Worm (Caenorhabditis elegans): Measurements from ENCODE around the gene F58F12.4.

F58F12.4 gene

ce11 chrII:6346551-6347079, 40.0 kb upstream of the F58F12.4 start (continued):
- TF ChIP-seq elt-3 (tag; optimal IDR thresholded peaks at IDR 0.05) (no peak), snpc-4 (tag; optimal IDR thresholded peaks at IDR 0.05) (no peak), unc-39 (tag; optimal IDR thresholded peaks at IDR 0.05) (no peak), ZK546.5 (tag; optimal IDR thresholded peaks at IDR 0.05) (no peak), ztf-11 (tag; optimal IDR thresholded peaks at IDR 0.05) (no peak), nhr-21 (tag; optimal IDR thresholded peaks at IDR 0.05) (peak; percentile 90), nhr-6 (tag; optimal IDR thresholded peaks at IDR 0.05) (peak; percentile 86), nhr-12 (tag; optimal IDR thresholded peaks at IDR 0.05) (no peak), lin-39 (tag; optimal IDR thresholded peaks at IDR 0.05) (no peak), unc-62 (GFP tag; optimal IDR thresholded peaks at IDR 0.05) (no peak), crh-2 (tag; optimal IDR thresholded peaks at IDR 0.05) (peak; percentile 79), sem-4 (tag; optimal IDR thresholded peaks at IDR 0.05) (no peak), aly-2 (tag; optimal IDR thresholded peaks at IDR 0.05) (no peak), zag-1 (tag; optimal IDR thresholded peaks at IDR 0.05) (no peak), dmd-4 (tag; optimal IDR thresholded peaks at IDR 0.05) (no peak), sma-3 (GFP tag; optimal IDR thresholded peaks at IDR 0.05) (peak; percentile 79), nhr-25 (tag; optimal IDR thresholded peaks at IDR 0.05) (peak; percentile 81), lsy-2 (tag; optimal IDR thresholded peaks at IDR 0.05) (peak; percentile 37 to 83), fos-1 (tag; optimal IDR thresholded peaks at IDR 0.05) (peak; percentile 14)

- peak; percentile 15 for TF ChIP-seq lin-13 (GFP tag; optimal IDR thresholded peaks at IDR 0.05)
- no peak for TF ChIP-seq nhr-237 (tag; optimal IDR thresholded peaks at IDR 0.05)
- TF ChIP-seq unc-39 (tag; optimal IDR thresholded peaks at IDR 0.05), result no peak
- TF ChIP-seq ztf-4 (tag; optimal IDR thresholded peaks at IDR 0.05), result no peak
- no peak for TF ChIP-seq lin-39 (tag; optimal IDR thresholded peaks at IDR 0.05)
- TF ChIP-seq zag-1 (tag; optimal IDR thresholded peaks at IDR 0.05), result peak; percentile 71
- TF ChIP-seq elt-3 (tag; optimal IDR thresholded peaks at IDR 0.05), result no peak
- no peak for TF ChIP-seq ztf-11 (tag; optimal IDR thresholded peaks at IDR 0.05)
- TF ChIP-seq nhr-6 (tag; optimal IDR thresholded peaks at IDR 0.05), result peak; percentile 48
- TF ChIP-seq alr-1 (tag; optimal IDR thresholded peaks at IDR 0.05), result no peak
- peak; percentile 51 for TF ChIP-seq sma-9 (GFP tag; optimal IDR thresholded peaks at IDR 0.05)
- no peak for TF ChIP-seq sma-9 (tag; optimal IDR thresholded peaks at IDR 0.05)
- peak; percentile 14 for TF ChIP-seq unc-62 (GFP tag; optimal IDR thresholded peaks at IDR 0.05)
- TF ChIP-seq nhr-77 (tag; optimal IDR thresholded peaks at IDR 0.05), result no peak
- TF ChIP-seq elt-1 (tag; optimal IDR thresholded peaks at IDR 0.05), result no peak
- no peak for TF ChIP-seq ZK546.5 (tag; optimal IDR thresholded peaks at IDR 0.05)
- peak; percentile 55 for TF ChIP-seq nhr-25 (tag; optimal IDR thresholded peaks at IDR 0.05)
- TF ChIP-seq ztf-1 (GFP tag; conservative IDR thresholded peaks at IDR 0.05), result no peak
- no peak for TF ChIP-seq skn-1 (tag; optimal IDR thresholded peaks at IDR 0.05)
- peak; percentile 83 for TF ChIP-seq blmp-1 (tag; optimal IDR thresholded peaks at IDR 0.05; ENCODE audit: insufficient read depth)
- TF ChIP-seq snpc-4 (tag; optimal IDR thresholded peaks at IDR 0.05), result no peak
- TF ChIP-seq dmd-4 (tag; optimal IDR thresholded peaks at IDR 0.05), result no peak
- no peak for TF ChIP-seq nhr-10 (tag; optimal IDR thresholded peaks at IDR 0.05)
- TF ChIP-seq peb-1 (tag; optimal IDR thresholded peaks at IDR 0.05), result no peak
- TF ChIP-seq mdl-1 (tag; optimal IDR thresholded peaks at IDR 0.05), result peak; percentile 14 to 25
- TF ChIP-seq ceh-16 (tag; optimal IDR thresholded peaks at IDR 0.05), result no peak
- TF ChIP-seq gmeb-1 (tag; optimal IDR thresholded peaks at IDR 0.05), result no peak
- TF ChIP-seq ceh-82 (tag; optimal IDR thresholded peaks at IDR 0.05), result peak; percentile 28
- peak; percentile 35 for TF ChIP-seq sma-3 (GFP tag; optimal IDR thresholded peaks at IDR 0.05)
- TF ChIP-seq lsy-2 (tag; optimal IDR thresholded peaks at IDR 0.05), result peak; percentile 36 to 59
- peak; percentile 50 for TF ChIP-seq nhr-21 (tag; optimal IDR thresholded peaks at IDR 0.05)
- no peak for TF ChIP-seq nhr-11 (tag; optimal IDR thresholded peaks at IDR 0.05)
- no peak for TF ChIP-seq nhr-23 (tag; optimal IDR thresholded peaks at IDR 0.05)
- TF ChIP-seq C34F6.9 (tag; optimal IDR thresholded peaks at IDR 0.05), result peak; percentile 81
- peak; percentile 68 for TF ChIP-seq unc-55 (GFP tag; optimal IDR thresholded peaks at IDR 0.05)
- no peak for TF ChIP-seq mab-5 (tag; optimal IDR thresholded peaks at IDR 0.05)
- TF ChIP-seq lin-11 (tag; optimal IDR thresholded peaks at IDR 0.05), result peak; percentile 60
- TF ChIP-seq aly-2 (tag; optimal IDR thresholded peaks at IDR 0.05), result no peak
- peak; percentile 9 for TF ChIP-seq sem-4 (tag; optimal IDR thresholded peaks at IDR 0.05)
- no peak for TF ChIP-seq nhr-12 (tag; optimal IDR thresholded peaks at IDR 0.05)
- TF ChIP-seq ama-1 (optimal IDR thresholded peaks at IDR 0.05), result peak; percentile 97
- TF ChIP-seq crh-2 (tag; optimal IDR thresholded peaks at IDR 0.05), result peak; percentile 51
- TF ChIP-seq mbf-1 (tag; optimal IDR thresholded peaks at IDR 0.05), result no peak
- peak; percentile 55 for TF ChIP-seq fos-1 (tag; optimal IDR thresholded peaks at IDR 0.05)
- TF ChIP-seq R02D3.7 (tag; optimal IDR thresholded peaks at IDR 0.05), result no peak
- TF ChIP-seq F13H6.1 (tag; optimal IDR thresholded peaks at IDR 0.05), result no peak
- TF ChIP-seq nhr-129 (tag; optimal IDR thresholded peaks at IDR 0.05), result peak; percentile 91
- peak; percentile 36 for TF ChIP-seq Y55F3AM.14 (GFP tag; optimal IDR thresholded peaks at IDR 0.05)
Measured at ce11 chrII:6347341-6348118, 39.0 kb upstream of the F58F12.4 start, which contains the start of gene lgg-1. lgg-1 (minus strand) TSS chrII:6347719.

All from whole organism, L2 larva.